Worm (Caenorhabditis elegans): Measurements from ENCODE around the gene F37A4.3.

Gene F37A4.3

DNA sequence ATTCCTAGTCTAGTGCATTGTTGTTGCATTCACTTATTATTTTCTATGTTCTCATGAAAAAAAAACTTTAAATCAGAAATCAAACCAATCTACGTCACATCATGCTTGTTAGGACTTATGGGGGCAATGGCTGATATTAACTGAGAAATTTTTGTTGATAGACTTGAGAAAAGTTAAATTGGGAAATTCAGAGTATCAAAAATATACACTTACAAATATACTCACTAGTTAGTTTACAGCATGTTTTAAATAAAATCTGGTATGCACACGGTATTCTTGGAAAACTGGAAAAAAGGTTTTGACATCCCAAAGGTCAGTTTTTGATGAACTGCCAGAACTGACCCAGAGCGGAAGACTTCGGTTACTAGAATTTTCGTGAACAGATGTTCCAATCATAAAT lies 37.4 kb upstream of the F37A4.3 start:
- TF ChIP-seq unc-39 (tag; optimal IDR thresholded peaks at IDR 0.05) = no peak

DNA sequence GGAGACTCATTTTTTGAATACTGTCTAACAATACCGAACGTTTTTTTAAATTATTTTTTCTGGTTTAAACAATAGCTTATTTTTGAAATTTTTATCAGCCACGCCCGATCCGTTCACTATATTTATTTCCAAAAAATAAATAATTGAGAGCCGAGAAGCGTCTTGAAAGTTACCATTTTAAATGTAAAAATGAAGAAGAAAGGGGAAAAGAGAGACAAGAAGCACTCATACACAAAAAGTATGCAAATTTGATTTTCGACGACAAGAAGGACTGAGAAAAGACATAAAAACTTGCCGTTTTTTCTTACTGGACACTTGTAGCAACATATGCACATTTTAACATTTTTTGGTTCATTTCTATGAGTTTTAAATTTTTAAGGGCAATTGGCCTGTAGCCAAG lies 36.6 kb upstream of the F37A4.3 start:
- TF ChIP-seq fkh-10 (GFP tag; optimal IDR thresholded peaks at IDR 0.05) = peak; percentile 79
- TF ChIP-seq nhr-12 (tag; optimal IDR thresholded peaks at IDR 0.05) = no peak

DNA sequence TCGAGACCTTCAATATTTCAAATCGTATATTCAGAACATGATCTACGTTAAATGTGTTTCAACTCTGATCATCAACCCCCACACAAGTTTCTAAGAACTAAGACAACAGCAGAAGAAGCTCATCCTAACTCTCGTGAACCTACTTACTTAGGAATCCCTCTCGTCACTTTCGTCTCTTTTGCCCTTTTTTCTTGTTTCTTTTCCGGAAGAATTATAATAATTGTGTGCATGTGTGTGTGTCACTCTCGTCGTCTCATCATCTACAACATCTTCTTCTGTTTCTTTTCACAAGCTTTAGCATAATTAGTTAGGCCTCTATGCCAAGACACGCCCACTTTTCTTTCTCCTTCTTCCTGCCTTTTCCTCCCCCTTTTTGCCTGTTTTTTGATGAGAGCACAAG lies 27.9 kb upstream of the F37A4.3 start:
- no peak for TF ChIP-seq nhr-11 (tag; optimal IDR thresholded peaks at IDR 0.05)
- TF ChIP-seq nfya-1 (tag; optimal IDR thresholded peaks at IDR 0.05; ENCODE audit: insufficient read depth) = peak; percentile 19
- TF ChIP-seq nhr-25 (tag; optimal IDR thresholded peaks at IDR 0.05) = no peak

DNA sequence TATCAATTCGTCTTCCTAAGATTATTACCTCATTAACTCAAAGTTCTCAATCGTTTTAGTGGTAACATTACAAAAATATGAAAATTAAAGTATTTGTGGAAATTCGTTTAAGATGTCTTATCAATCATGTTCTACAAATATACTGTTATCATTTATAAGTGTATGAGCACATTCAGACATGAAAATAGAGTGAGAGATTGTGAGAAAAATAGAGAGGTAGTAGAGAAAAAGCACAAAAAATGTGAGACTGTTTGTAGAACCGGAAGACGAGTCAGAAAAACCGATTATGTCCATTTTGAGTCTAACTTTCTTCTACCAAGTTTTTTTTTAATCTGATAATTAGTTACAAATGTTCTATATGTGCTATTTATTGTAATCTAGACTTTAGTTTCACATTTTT lies 25.1 kb upstream of the F37A4.3 start:
- TF ChIP-seq pqm-1 (tag; optimal IDR thresholded peaks at IDR 0.05) (peak; percentile 92), nhr-12 (tag; optimal IDR thresholded peaks at IDR 0.05) (no peak), ceh-16 (tag; optimal IDR thresholded peaks at IDR 0.05) (no peak), ceh-82 (tag; optimal IDR thresholded peaks at IDR 0.05) (no peak), jun-1 (tag; optimal IDR thresholded peaks at IDR 0.05) (peak; percentile 7), egl-27 (tag; optimal IDR thresholded peaks at IDR 0.05) (no peak), mml-1 (tag; optimal IDR thresholded peaks at IDR 0.05) (no peak), elt-2 (tag; optimal IDR thresholded peaks at IDR 0.05) (peak; percentile 88), ZK546.5 (tag; optimal IDR thresholded peaks at IDR 0.05) (no peak), ceh-28 (tag; optimal IDR thresholded peaks at IDR 0.05) (no peak)

DNA sequence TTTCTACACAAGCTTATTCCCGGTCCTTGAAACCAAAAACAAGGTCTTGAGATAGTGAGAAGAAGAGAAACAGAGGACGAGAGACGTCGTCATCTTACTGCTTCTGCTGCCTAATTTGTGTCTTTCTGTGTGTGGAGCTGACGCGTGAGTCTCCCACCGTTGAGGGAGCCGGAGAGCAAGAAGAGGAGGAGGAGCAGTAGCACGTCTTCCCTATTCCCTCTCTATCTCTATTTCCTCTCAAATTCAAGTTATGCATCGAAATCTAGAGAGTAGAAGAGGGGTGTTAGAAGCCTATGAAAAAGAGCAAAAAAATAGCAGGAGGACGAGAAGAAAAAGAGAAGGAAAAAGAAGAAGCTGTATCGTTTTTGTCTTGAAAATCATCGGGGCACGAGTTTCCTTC lies 23.2 kb upstream of the F37A4.3 start:
- TF ChIP-seq hmg-11 (tag; optimal IDR thresholded peaks at IDR 0.05) (peak; percentile 35), nfya-1 (tag; optimal IDR thresholded peaks at IDR 0.05; ENCODE audit: insufficient read depth) (peak; percentile 67), unc-62 (GFP tag; optimal IDR thresholded peaks at IDR 0.05) (peak; percentile 5), nhr-77 (tag; optimal IDR thresholded peaks at IDR 0.05) (no peak), nhr-28 (tag; optimal IDR thresholded peaks at IDR 0.05) (no peak), elt-3 (tag; optimal IDR thresholded peaks at IDR 0.05) (no peak), lin-15B (tag; optimal IDR thresholded peaks at IDR 0.05) (peak; percentile 2), lin-39 (tag; optimal IDR thresholded peaks at IDR 0.05) (peak; percentile 68), mdl-1 (tag; optimal IDR thresholded peaks at IDR 0.05) (peak; percentile 17), ceh-9 (tag; optimal IDR thresholded peaks at IDR 0.05) (no peak), egl-27 (tag; optimal IDR thresholded peaks at IDR 0.05) (no peak), tbx-2 (tag; optimal IDR thresholded peaks at IDR 0.05) (no peak), pha-4 (tag; optimal IDR thresholded peaks at IDR 0.05) (no peak), ceh-16 (tag; optimal IDR thresholded peaks at IDR 0.05) (no peak), nhr-12 (tag; optimal IDR thresholded peaks at IDR 0.05) (no peak), ceh-28 (tag; optimal IDR thresholded peaks at IDR 0.05) (no peak), mml-1 (tag; optimal IDR thresholded peaks at IDR 0.05) (no peak), elt-2 (tag; optimal IDR thresholded peaks at IDR 0.05) (no peak), snpc-4 (tag; optimal IDR thresholded peaks at IDR 0.05) (peak; percentile 12), elt-1 (tag; optimal IDR thresholded peaks at IDR 0.05) (no peak), ztf-4 (tag; optimal IDR thresholded peaks at IDR 0.05) (no peak)

DNA sequence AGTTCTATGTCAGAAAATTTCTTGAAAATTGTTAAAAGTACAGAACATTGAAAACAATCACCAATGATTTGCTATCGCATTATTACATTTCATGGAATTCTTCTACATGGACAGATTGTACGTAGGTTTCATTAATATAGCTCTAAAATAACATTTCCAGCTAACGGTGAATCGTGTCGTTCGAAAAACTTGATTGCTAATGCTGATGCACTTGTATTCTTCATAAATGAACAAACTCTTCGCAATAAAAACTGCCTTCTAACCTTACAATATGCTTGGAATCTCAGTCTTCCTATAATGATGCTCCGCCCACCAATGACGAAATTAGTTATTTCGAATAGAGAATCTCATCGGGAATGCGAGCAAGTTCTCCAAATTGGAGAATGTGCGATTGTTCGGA lies 12.9 kb upstream of the F37A4.3 start, which contains the start of gene F37A4.6:
Gene F37A4.6 (plus strand): TSS at position 301 of the 400 bp plus-strand sequence.
- TF ChIP-seq mml-1 (tag; optimal IDR thresholded peaks at IDR 0.05) (no peak), ceh-28 (tag; optimal IDR thresholded peaks at IDR 0.05) (no peak), ztf-4 (tag; optimal IDR thresholded peaks at IDR 0.05) (no peak), skn-1 (tag; optimal IDR thresholded peaks at IDR 0.05) (no peak), pqm-1 (tag; optimal IDR thresholded peaks at IDR 0.05) (no peak), eor-1 (tag; optimal IDR thresholded peaks at IDR 0.05) (no peak), nhr-77 (tag; optimal IDR thresholded peaks at IDR 0.05) (no peak), fos-1 (tag; optimal IDR thresholded peaks at IDR 0.05) (no peak), mdl-1 (tag; optimal IDR thresholded peaks at IDR 0.05) (no peak), zag-1 (tag; optimal IDR thresholded peaks at IDR 0.05) (no peak), snpc-4 (tag; optimal IDR thresholded peaks at IDR 0.05) (no peak), nhr-237 (tag; optimal IDR thresholded peaks at IDR 0.05) (no peak), nhr-12 (tag; optimal IDR thresholded peaks at IDR 0.05) (no peak), hmg-11 (tag; optimal IDR thresholded peaks at IDR 0.05) (no peak), elt-2 (tag; optimal IDR thresholded peaks at IDR 0.05) (no peak), jun-1 (tag; optimal IDR thresholded peaks at IDR 0.05) (no peak), nhr-11 (tag; optimal IDR thresholded peaks at IDR 0.05) (no peak), ama-1 (optimal IDR thresholded peaks at IDR 0.05) (no peak), nfya-1 (tag; optimal IDR thresholded peaks at IDR 0.05; ENCODE audit: insufficient read depth) (no peak), nhr-67 (tag; optimal IDR thresholded peaks at IDR 0.05) (no peak)

Measured in whole organism, L3 larva.